Worm (Caenorhabditis elegans) whole organism, young adult: ENCODE measurements around the gene ZK418.6.

Source experiments
- B0336.3 ChIP-seq: fragments of 200-800 bp; sonication (Bioruptor generic); IDR thresholded peaks from 2 replicates; pipeline ENCODE4 v1.3.6; 2022; ENCODE audit warnings: missing genetic modification characterization, missing compliant biosample characterization
- D2030.7 ChIP-seq: fragments of 200-800 bp; sonication (Bioruptor generic); IDR thresholded peaks from 2 replicates; pipeline ENCODE4 v1.3.6; 2022; ENCODE audit warnings: missing genetic modification reagents, missing genetic modification characterization, missing compliant biosample characterization
- F10E7.11 ChIP-seq: sonication (generic microtip); optimal IDR thresholded peaks from 2 replicates; lab custom pipeline; 2017; ENCODE audit warnings: mild to moderate bottlenecking, missing genetic modification characterization, moderate library complexity, missing compliant biosample characterization
- F23B12.7 ChIP-seq: sonication (generic microtip); optimal IDR thresholded peaks from 2 replicates; lab custom pipeline; 2017; ENCODE audit warnings: missing genetic modification characterization, mild to moderate bottlenecking, missing compliant biosample characterization, antibody characterized with exemption, moderate library complexity; ENCODE audit not compliant: insufficient read depth
- F33H1.4 ChIP-seq: fragments of 200-800 bp; sonication (Bioruptor generic); IDR thresholded peaks from 2 replicates; pipeline ENCODE4 v1.3.6; 2022; ENCODE audit warnings: missing genetic modification reagents, missing genetic modification characterization, missing compliant biosample characterization
- F39B2.1 ChIP-seq: fragments of 200-800 bp; sonication (Bioruptor generic); IDR thresholded peaks from 2 replicates; pipeline ENCODE4 v1.3.6; 2022; ENCODE audit warnings: missing genetic modification reagents, missing genetic modification characterization, missing compliant biosample characterization
- F57A8.1 ChIP-seq: fragments of 200-800 bp; sonication (Bioruptor generic); optimal IDR thresholded peaks from 2 replicates; lab custom pipeline; 2018; ENCODE audit warnings: mild to moderate bottlenecking, missing genetic modification characterization, moderate library complexity, missing compliant biosample characterization
- K11D2.4 ChIP-seq: fragments of 200-800 bp; sonication (Bioruptor generic); IDR thresholded peaks from 2 replicates; pipeline ENCODE4 v1.3.6; 2022; ENCODE audit warnings: missing genetic modification reagents, missing genetic modification characterization, missing compliant biosample characterization
- ZK185.1 ChIP-seq: sonication (generic microtip); optimal IDR thresholded peaks from 2 replicates; lab custom pipeline; 2016; ENCODE audit warnings: mild to moderate bottlenecking, missing genetic modification characterization, missing compliant biosample characterization; ENCODE audit not compliant: poor library complexity, severe bottlenecking
- aptf-2 ChIP-seq: fragments of 200-800 bp; sonication (Bioruptor generic); conservative IDR thresholded peaks from 2 replicates; pipeline ENCODE4 v1.3.6; 2022; ENCODE audit warnings: missing genetic modification reagents, missing genetic modification characterization, missing compliant biosample characterization
- attf-3 ChIP-seq: fragments of 200-800 bp; sonication (Bioruptor generic); conservative IDR thresholded peaks from 2 replicates; pipeline ENCODE4 v1.3.6; 2022; ENCODE audit warnings: missing genetic modification reagents, missing genetic modification characterization, missing compliant biosample characterization
- attf-5 ChIP-seq: fragments of 200-800 bp; sonication (Bioruptor generic); optimal IDR thresholded peaks from 2 replicates; lab custom pipeline; 2018; ENCODE audit warnings: mild to moderate bottlenecking, missing genetic modification characterization, missing compliant biosample characterization
- attf-6 ChIP-seq: fragments of 200-800 bp; sonication (Bioruptor generic); IDR thresholded peaks from 2 replicates; pipeline ENCODE4 v1.3.6; 2022; ENCODE audit warnings: missing genetic modification reagents, missing genetic modification characterization, missing compliant biosample characterization
- bed-2 ChIP-seq: fragments of 200-800 bp; sonication (Bioruptor generic); IDR thresholded peaks from 2 replicates; pipeline ENCODE4 v1.3.6; 2022; ENCODE audit warnings: missing genetic modification reagents, missing genetic modification characterization, missing compliant biosample characterization
- ccch-3 ChIP-seq: fragments of 200-800 bp; sonication (Bioruptor generic); optimal IDR thresholded peaks from 2 replicates; lab custom pipeline; 2018; ENCODE audit warnings: mild to moderate bottlenecking, missing genetic modification characterization, missing compliant biosample characterization
- cebp-2 ChIP-seq: fragments of 200-800 bp; sonication (Bioruptor generic); IDR thresholded peaks from 2 replicates; pipeline ENCODE4 v1.3.6; 2022; ENCODE audit warnings: missing genetic modification characterization, missing compliant biosample characterization
- ceh-100 ChIP-seq: fragments of 200-800 bp; sonication (Bioruptor generic); IDR thresholded peaks from 2 replicates; pipeline ENCODE4 v1.3.6; 2022; ENCODE audit warnings: missing genetic modification reagents, missing genetic modification characterization, missing compliant biosample characterization
- ceh-27 ChIP-seq: fragments of 200-800 bp; sonication (Bioruptor generic); optimal IDR thresholded peaks from 2 replicates; lab custom pipeline; 2018; ENCODE audit warnings: mild to moderate bottlenecking, missing genetic modification characterization, moderate library complexity, missing compliant biosample characterization
- ceh-40 ChIP-seq: fragments of 200-800 bp; sonication (Bioruptor generic); IDR thresholded peaks from 2 replicates; pipeline ENCODE4 v1.3.6; 2022; ENCODE audit warnings: missing genetic modification characterization, missing compliant biosample characterization
- ceh-91 ChIP-seq: fragments of 200-800 bp; sonication (Bioruptor generic); IDR thresholded peaks from 2 replicates; pipeline ENCODE4 v1.3.6; 2022; ENCODE audit warnings: missing genetic modification reagents, missing genetic modification characterization, missing compliant biosample characterization
- chd-7 ChIP-seq: sonication (generic microtip); optimal IDR thresholded peaks from 2 replicates; lab custom pipeline; 2016; ENCODE audit warnings: mild to moderate bottlenecking, missing genetic modification characterization, moderate library complexity, missing compliant biosample characterization
- dpff-1 ChIP-seq: sonication (generic microtip); optimal IDR thresholded peaks from 2 replicates; lab custom pipeline; 2017; ENCODE audit warnings: mild to moderate bottlenecking, missing genetic modification characterization, missing compliant biosample characterization
- ets-4 ChIP-seq: fragments of 200-800 bp; sonication (Bioruptor generic); optimal IDR thresholded peaks from 2 replicates; lab custom pipeline; 2018; ENCODE audit warnings: mild to moderate bottlenecking, missing genetic modification characterization, missing compliant biosample characterization
- fkh-3 ChIP-seq: sonication (generic microtip); optimal IDR thresholded peaks from 2 replicates; lab custom pipeline; 2016; ENCODE audit warnings: mild to moderate bottlenecking, missing genetic modification characterization, missing compliant biosample characterization
- him-1 ChIP-seq: sonication (generic microtip); optimal IDR thresholded peaks from 2 replicates; lab custom pipeline; 2016; ENCODE audit warnings: missing genotype, missing genetic modification reagents, missing genetic modification characterization, missing compliant biosample characterization
- hlh-12 ChIP-seq: sonication (generic microtip); optimal IDR thresholded peaks from 2 replicates; lab custom pipeline; 2016; ENCODE audit warnings: missing genetic modification characterization, missing compliant biosample characterization
- hlh-26 ChIP-seq: fragments of 200-800 bp; sonication (Bioruptor generic); conservative IDR thresholded peaks from 2 replicates; pipeline ENCODE4 v1.3.6; 2022; ENCODE audit warnings: missing genetic modification reagents, missing genetic modification characterization, missing compliant biosample characterization
- hrde-1 ChIP-seq: sonication (generic microtip); optimal IDR thresholded peaks from 2 replicates; lab custom pipeline; 2016; ENCODE audit warnings: missing genetic modification characterization, mild to moderate bottlenecking, missing compliant biosample characterization, moderate library complexity, missing genotype, missing genetic modification reagents, borderline replicate concordance
- let-607 ChIP-seq, 2 experiments: fragments of 200-800 bp in 1 of 2; sonication (Bioruptor generic) in 1 of 2; sonication (generic microtip) in 1 of 2; optimal IDR thresholded peaks; 2 replicates each; lab custom pipeline; 2016 to 2018; ENCODE audit warnings: mild to moderate bottlenecking in 2 of 2, missing compliant biosample characterization in 2 of 2, missing genetic modification characterization in 2 of 2, moderate library complexity in 2 of 2, missing genotype in 1 of 2
- lsl-1 ChIP-seq: fragments of 200-800 bp; sonication (Bioruptor generic); optimal IDR thresholded peaks from 2 replicates; lab custom pipeline; 2018; ENCODE audit warnings: mild to moderate bottlenecking, missing genetic modification characterization, moderate library complexity, missing compliant biosample characterization
- madf-10 ChIP-seq: sonication (generic microtip); optimal IDR thresholded peaks from 2 replicates; lab custom pipeline; 2016; ENCODE audit warnings: mild to moderate bottlenecking, missing genetic modification characterization, missing compliant biosample characterization
- madf-8 ChIP-seq: fragments of 200-800 bp; sonication (Bioruptor generic); conservative IDR thresholded peaks from 2 replicates; pipeline ENCODE4 v1.3.6; 2022; ENCODE audit warnings: missing genetic modification reagents, missing genetic modification characterization, missing compliant biosample characterization
- mcd-1 ChIP-seq: fragments of 200-800 bp; sonication (Bioruptor generic); IDR thresholded peaks from 2 replicates; pipeline ENCODE4 v1.3.6; 2022; ENCODE audit warnings: missing genetic modification reagents, missing genetic modification characterization, missing compliant biosample characterization
- rec-8 ChIP-seq, 2 experiments: sonication (generic microtip); optimal IDR thresholded peaks; 2 replicates each; lab custom pipeline; 2016; ENCODE audit warnings: mild to moderate bottlenecking in 2 of 2, missing genetic modification characterization in 2 of 2, missing genetic modification reagents in 2 of 2, missing genotype in 2 of 2, missing biosample characterization in 1 of 2, missing compliant biosample characterization in 1 of 2, moderate library complexity in 1 of 2
- sdz-38 ChIP-seq: sonication (generic microtip); optimal IDR thresholded peaks from 2 replicates; lab custom pipeline; 2016; ENCODE audit warnings: missing genotype, missing genetic modification characterization, missing compliant biosample characterization
- sea-2 ChIP-seq: fragments of 200-800 bp; sonication (Bioruptor generic); IDR thresholded peaks from 2 replicates; pipeline ENCODE4 v1.3.6; 2022; ENCODE audit warnings: missing genetic modification characterization, missing compliant biosample characterization
- snpc-1.1 ChIP-seq: sonication (generic microtip); optimal IDR thresholded peaks from 2 replicates; lab custom pipeline; 2017; ENCODE audit warnings: missing genetic modification characterization, mild to moderate bottlenecking, missing compliant biosample characterization, antibody characterized with exemption, moderate library complexity, missing genotype, missing genetic modification reagents; ENCODE audit not compliant: insufficient read depth
- snpc-3.4 ChIP-seq: sonication (generic microtip); optimal IDR thresholded peaks from 2 replicates; lab custom pipeline; 2017; ENCODE audit warnings: missing genetic modification characterization, mild to moderate bottlenecking, missing compliant biosample characterization, antibody characterized with exemption, moderate library complexity, missing genotype, missing genetic modification reagents
- snpc-4 ChIP-seq, 5 experiments: fragments of 150-350 bp in 1 of 5; sonication (generic microtip) in 4 of 5; optimal IDR thresholded peaks; 2 replicates each; lab custom pipeline; 2014 to 2018; ENCODE audit warnings: missing genetic modification characterization in 5 of 5, missing biosample characterization in 3 of 5, antibody characterized with exemption in 2 of 5, mild to moderate bottlenecking in 2 of 5, missing compliant biosample characterization in 2 of 5, missing genotype in 2 of 5, moderate library complexity in 2 of 5, missing genetic modification reagents in 1 of 5
- somi-1 ChIP-seq: fragments of 200-800 bp; sonication (Bioruptor generic); optimal IDR thresholded peaks from 2 replicates; lab custom pipeline; 2018; ENCODE audit warnings: mild to moderate bottlenecking, missing genetic modification characterization, missing compliant biosample characterization
- tbp1 ChIP-seq: fragments of 200-800 bp; sonication (Bioruptor generic); optimal IDR thresholded peaks from 2 replicates; lab custom pipeline; 2018; ENCODE audit warnings: mild to moderate bottlenecking, missing genetic modification characterization, missing compliant biosample characterization
- unc-130 ChIP-seq: sonication (generic microtip); optimal IDR thresholded peaks from 2 replicates; lab custom pipeline; 2016; ENCODE audit warnings: missing genetic modification reagents, missing genetic modification characterization, missing compliant biosample characterization
- xnd-1 ChIP-seq: sonication (generic microtip); optimal IDR thresholded peaks from 2 replicates; lab custom pipeline; 2016; ENCODE audit warnings: missing genotype, missing genetic modification reagents, missing genetic modification characterization, missing compliant biosample characterization
- ztf-18 ChIP-seq: sonication (generic microtip); optimal IDR thresholded peaks from 2 replicates; lab custom pipeline; 2016; ENCODE audit warnings: missing genotype, mild to moderate bottlenecking, missing genetic modification characterization, missing compliant biosample characterization

ZK418.6 gene

ce11 chrIII:7087691-7088323, 9.2 kb upstream of the ZK418.6 start, which contains the start of gene fubl-2:
Gene fubl-2, minus strand, starts transcription at chrIII:7087741.
- no peak for TF ChIP-seq mcd-1 (GFP tag; lab: Robert Waterston, UW)
- TF ChIP-seq somi-1 (GFP tag; lab: Kevin White, UChicago): no peak
- no peak for TF ChIP-seq B0336.3 (GFP tag; lab: Robert Waterston, UW)
- no peak for TF ChIP-seq F10E7.11 (tag; lab: Kevin White, UChicago)
- no peak for TF ChIP-seq dpff-1 (tag; lab: Kevin White, UChicago)
- TF ChIP-seq xnd-1: no peak
- TF ChIP-seq K11D2.4: no peak; the same call in 1 of the 2 replicates
- TF ChIP-seq sea-2 (GFP tag; lab: Robert Waterston, UW): no peak
- no peak for TF ChIP-seq tbp1 (GFP tag; lab: Kevin White, UChicago)
- 0 out of 2 replicates have a peak, but pooled peaks have one; percentile 31 for TF ChIP-seq ceh-100 (GFP tag; lab: Robert Waterston, UW)
- 0 out of 2 replicates have a peak, but pooled peaks have one; percentile 63 for TF ChIP-seq aptf-2 (GFP tag; lab: Robert Waterston, UW)
- TF ChIP-seq ceh-27 (GFP tag; lab: Kevin White, UChicago): no peak
- TF ChIP-seq ets-4 (GFP tag; lab: Kevin White, UChicago): no peak
- TF ChIP-seq hlh-12 (tag; lab: Kevin White, UChicago): no peak
- TF ChIP-seq attf-3: 0 out of 2 replicates have a peak, but pooled peaks have one; percentile 38
- TF ChIP-seq bed-2 (GFP tag; lab: Robert Waterston, UW): no peak
- peak; percentile 28 for TF ChIP-seq snpc-1.1
- TF ChIP-seq F39B2.1: no peak
- TF ChIP-seq snpc-3.4 (tag; lab: Kevin White, UChicago): peak; percentile 45
- TF ChIP-seq madf-10 (tag; lab: Kevin White, UChicago): peak; percentile 29
- peak in 1 of 2 experiments; percentile 26 for TF ChIP-seq rec-8 (tag; optimal IDR thresholded peaks at IDR 0.05; lab: Kevin White, UChicago)
- TF ChIP-seq snpc-4 (GFP tag; optimal IDR thresholded peaks at IDR 0.05; lab: Kevin White, UChicago): no peak
- TF ChIP-seq snpc-4 (tag; optimal IDR thresholded peaks at IDR 0.05; lab: Kevin White, UChicago): peak in 1 of 4 experiments; percentile 25
- no peak for TF ChIP-seq chd-7 (tag; lab: Kevin White, UChicago)
- TF ChIP-seq hrde-1 (tag; lab: Kevin White, UChicago): no peak
- peak; percentile 62 for TF ChIP-seq ZK185.1 (tag; lab: Kevin White, UChicago)
- TF ChIP-seq attf-5 (GFP tag; lab: Kevin White, UChicago): peak; percentile 4
- no peak for TF ChIP-seq F57A8.1 (GFP tag; lab: Kevin White, UChicago)
- TF ChIP-seq him-1 (tag; lab: Kevin White, UChicago): peak; percentile 5
- no peak for TF ChIP-seq ceh-40
- no peak for TF ChIP-seq ccch-3 (GFP tag; lab: Kevin White, UChicago)
- peak; percentile 26; the same call in 1 of the 2 replicates for TF ChIP-seq ceh-91 (GFP tag; lab: Robert Waterston, UW)
- no peak for TF ChIP-seq fkh-3
- TF ChIP-seq ztf-18 (tag; lab: Kevin White, UChicago): no peak
- peak in 1 of 2 experiments; percentile 14 for TF ChIP-seq let-607 (tag; optimal IDR thresholded peaks at IDR 0.05; lab: Kevin White, UChicago)
- TF ChIP-seq attf-6 (GFP tag; lab: Robert Waterston, UW): no peak
- no peak for TF ChIP-seq hlh-26
- TF ChIP-seq cebp-2 (GFP tag; lab: Robert Waterston, UW): no peak
- TF ChIP-seq unc-130 (GFP tag; lab: Kevin White, UChicago): peak; percentile 49
- TF ChIP-seq lsl-1 (GFP tag; lab: Kevin White, UChicago): peak; percentile 39
- peak; percentile 59; the same call in 1 of the 2 replicates for TF ChIP-seq D2030.7 (GFP tag; lab: Robert Waterston, UW)
- TF ChIP-seq F33H1.4 (GFP tag; lab: Robert Waterston, UW): peak; percentile 60
- TF ChIP-seq sdz-38 (tag; lab: Kevin White, UChicago): no peak
- TF ChIP-seq F23B12.7 (tag; lab: Kevin White, UChicago): peak; percentile 27
- no peak for TF ChIP-seq madf-8 (GFP tag; lab: Robert Waterston, UW)
